Fruit fly (Drosophila melanogaster): Measurements from ENCODE around the gene Acsf2.

Acsf2 gene

dm6 chr2L:5300785-5301616 is 41.0 kb downstream of the Acsf2 start:
- TF ChIP-seq psq (optimal IDR thresholded peaks at IDR 0.05) (no peak), ttk (optimal IDR thresholded peaks at IDR 0.05) (no peak), insv (optimal IDR thresholded peaks at IDR 0.05) (no peak), Myc (optimal IDR thresholded peaks at IDR 0.05) (no peak), h (optimal IDR thresholded peaks at IDR 0.05) (no peak), Sin3A (optimal IDR thresholded peaks at IDR 0.05) (no peak)

dm6 chr2L:5300237-5300668 is 41.8 kb downstream of the Acsf2 start:
- TF ChIP-seq Myc (optimal IDR thresholded peaks at IDR 0.05): no peak
- no peak for TF ChIP-seq Sin3A (optimal IDR thresholded peaks at IDR 0.05)
- no peak for TF ChIP-seq h (optimal IDR thresholded peaks at IDR 0.05)
- TF ChIP-seq psq (optimal IDR thresholded peaks at IDR 0.05): no peak
- no peak for TF ChIP-seq insv (optimal IDR thresholded peaks at IDR 0.05)
- no peak for TF ChIP-seq ttk (optimal IDR thresholded peaks at IDR 0.05)

- no peak for TF ChIP-seq Myc (optimal IDR thresholded peaks at IDR 0.05)
Measured at dm6 chr2L:5299628-5299986, 42.4 kb downstream of the Acsf2 start.

- TF ChIP-seq h (optimal IDR thresholded peaks at IDR 0.05): no peak
- TF ChIP-seq psq (optimal IDR thresholded peaks at IDR 0.05): no peak
- TF ChIP-seq ttk (optimal IDR thresholded peaks at IDR 0.05): no peak
- no peak for TF ChIP-seq insv (optimal IDR thresholded peaks at IDR 0.05)
- TF ChIP-seq Sin3A (optimal IDR thresholded peaks at IDR 0.05): no peak
- TF ChIP-seq Myc (optimal IDR thresholded peaks at IDR 0.05): no peak
Measured at dm6 chr2L:5298978-5299627, 42.9 kb downstream of the Acsf2 start.

- no peak for TF ChIP-seq psq (optimal IDR thresholded peaks at IDR 0.05)
- TF ChIP-seq Myc (optimal IDR thresholded peaks at IDR 0.05): no peak
- TF ChIP-seq Sin3A (optimal IDR thresholded peaks at IDR 0.05): no peak
- TF ChIP-seq insv (optimal IDR thresholded peaks at IDR 0.05): no peak
- no peak for TF ChIP-seq h (optimal IDR thresholded peaks at IDR 0.05)
- no peak for TF ChIP-seq ttk (optimal IDR thresholded peaks at IDR 0.05)
Measured at dm6 chr2L:5297961-5298311, 44.1 kb downstream of the Acsf2 start.

dm6 chr2L:5297289-5297960 is 44.6 kb downstream of the Acsf2 start:
- TF ChIP-seq ttk (optimal IDR thresholded peaks at IDR 0.05) (no peak), h (optimal IDR thresholded peaks at IDR 0.05) (no peak), Myc (optimal IDR thresholded peaks at IDR 0.05) (no peak), psq (optimal IDR thresholded peaks at IDR 0.05) (no peak), Sin3A (optimal IDR thresholded peaks at IDR 0.05) (no peak), insv (optimal IDR thresholded peaks at IDR 0.05) (no peak)

dm6 chr2L:5296672-5297288 is 45.3 kb downstream of the Acsf2 start:
- TF ChIP-seq Myc (optimal IDR thresholded peaks at IDR 0.05) (no peak), h (optimal IDR thresholded peaks at IDR 0.05) (no peak), ttk (optimal IDR thresholded peaks at IDR 0.05) (no peak), insv (optimal IDR thresholded peaks at IDR 0.05) (no peak), psq (optimal IDR thresholded peaks at IDR 0.05) (no peak), Sin3A (optimal IDR thresholded peaks at IDR 0.05) (no peak)

- TF ChIP-seq h (optimal IDR thresholded peaks at IDR 0.05): no peak
- no peak for TF ChIP-seq insv (optimal IDR thresholded peaks at IDR 0.05)
- no peak for TF ChIP-seq Sin3A (optimal IDR thresholded peaks at IDR 0.05)
- no peak for TF ChIP-seq ttk (optimal IDR thresholded peaks at IDR 0.05)
- TF ChIP-seq Myc (optimal IDR thresholded peaks at IDR 0.05): no peak
Measured at dm6 chr2L:5295245-5295572, 46.8 kb downstream of the Acsf2 start.

- TF ChIP-seq Sin3A (optimal IDR thresholded peaks at IDR 0.05) (no peak), psq (optimal IDR thresholded peaks at IDR 0.05) (no peak), Myc (optimal IDR thresholded peaks at IDR 0.05) (no peak), h (optimal IDR thresholded peaks at IDR 0.05) (no peak), ttk (optimal IDR thresholded peaks at IDR 0.05) (no peak), insv (optimal IDR thresholded peaks at IDR 0.05) (no peak)
Measured at dm6 chr2L:5294392-5295244, 47.4 kb downstream of the Acsf2 start.

dm6 chr2L:5292977-5293513 is 49.0 kb downstream of the Acsf2 start:
- no peak for TF ChIP-seq psq (optimal IDR thresholded peaks at IDR 0.05)
- TF ChIP-seq Myc (optimal IDR thresholded peaks at IDR 0.05): no peak
- no peak for TF ChIP-seq h (optimal IDR thresholded peaks at IDR 0.05)
- no peak for TF ChIP-seq ttk (optimal IDR thresholded peaks at IDR 0.05)
- TF ChIP-seq insv (optimal IDR thresholded peaks at IDR 0.05): no peak
- TF ChIP-seq Sin3A (optimal IDR thresholded peaks at IDR 0.05): no peak

- TF ChIP-seq Sin3A (optimal IDR thresholded peaks at IDR 0.05): no peak
- no peak for TF ChIP-seq psq (optimal IDR thresholded peaks at IDR 0.05)
- TF ChIP-seq Myc (optimal IDR thresholded peaks at IDR 0.05): no peak
- no peak for TF ChIP-seq h (optimal IDR thresholded peaks at IDR 0.05)
- no peak for TF ChIP-seq ttk (optimal IDR thresholded peaks at IDR 0.05)
- no peak for TF ChIP-seq insv (optimal IDR thresholded peaks at IDR 0.05)
Measured at dm6 chr2L:5292643-5292963, 49.4 kb downstream of the Acsf2 start.

Data from Kc167 (cell line).